Worm (Caenorhabditis elegans) whole organism, L2 larva: Measurements from ENCODE around the gene F13A7.14.

Source experiments
- C34F6.9 ChIP-seq: fragments of 150-350 bp; optimal IDR thresholded peaks from 2 replicates; lab custom pipeline; 2014; ENCODE audit warnings: missing biosample characterization, missing genetic modification characterization
- F13H6.1 ChIP-seq: sonication (generic microtip); optimal IDR thresholded peaks from 2 replicates; lab custom pipeline; 2016; ENCODE audit warnings: missing genetic modification characterization, missing compliant biosample characterization
- R02D3.7 ChIP-seq: fragments of 150-350 bp; optimal IDR thresholded peaks from 2 replicates; lab custom pipeline; 2014; ENCODE audit warnings: missing biosample characterization, missing genetic modification characterization
- Y55F3AM.14 ChIP-seq: fragments of 200-800 bp; sonication (Bioruptor generic); optimal IDR thresholded peaks from 2 replicates; lab custom pipeline; 2018; ENCODE audit warnings: mild to moderate bottlenecking, missing genetic modification characterization, missing compliant biosample characterization
- ZK546.5 ChIP-seq: sonication (generic microtip); optimal IDR thresholded peaks from 2 replicates; lab custom pipeline; 2017; ENCODE audit warnings: missing biosample characterization, missing genetic modification characterization
- alr-1 ChIP-seq: fragments of 150-350 bp; optimal IDR thresholded peaks from 2 replicates; lab custom pipeline; 2014; ENCODE audit warnings: missing biosample characterization, missing genetic modification characterization
- aly-2 ChIP-seq: fragments of 150-350 bp; optimal IDR thresholded peaks from 2 replicates; lab custom pipeline; 2014; ENCODE audit warnings: missing biosample characterization, missing genetic modification characterization
- ama-1 ChIP-seq: fragments of 150-350 bp; optimal IDR thresholded peaks from 2 replicates; lab custom pipeline; 2018; ENCODE audit warnings: inconsistent platforms
- blmp-1 ChIP-seq: sonication (generic microtip); optimal IDR thresholded peaks from 2 replicates; lab custom pipeline; 2017; ENCODE audit warnings: missing genetic modification characterization, mild to moderate bottlenecking, missing compliant biosample characterization, antibody characterized with exemption, moderate library complexity; ENCODE audit not compliant: insufficient read depth
- ceh-16 ChIP-seq: fragments of 150-350 bp; optimal IDR thresholded peaks from 2 replicates; lab custom pipeline; 2014; ENCODE audit warnings: missing biosample characterization, missing genetic modification characterization
- ceh-82 ChIP-seq: fragments of 150-350 bp; optimal IDR thresholded peaks from 2 replicates; lab custom pipeline; 2014; ENCODE audit warnings: missing biosample characterization, missing genetic modification characterization
- crh-2 ChIP-seq: sonication (generic microtip); optimal IDR thresholded peaks from 2 replicates; lab custom pipeline; 2017; ENCODE audit warnings: missing biosample characterization, missing genetic modification characterization
- dmd-4 ChIP-seq: sonication (generic microtip); optimal IDR thresholded peaks from 2 replicates; lab custom pipeline; 2017; ENCODE audit warnings: missing biosample characterization, missing genetic modification characterization
- elt-1 ChIP-seq: fragments of 150-350 bp; optimal IDR thresholded peaks from 2 replicates; lab custom pipeline; 2014; ENCODE audit warnings: missing biosample characterization, missing genetic modification characterization
- elt-3 ChIP-seq: sonication (generic microtip); optimal IDR thresholded peaks from 2 replicates; lab custom pipeline; 2017; ENCODE audit warnings: missing biosample characterization, missing genetic modification characterization
- fos-1 ChIP-seq: fragments of 150-350 bp; optimal IDR thresholded peaks from 2 replicates; lab custom pipeline; 2014; ENCODE audit warnings: missing biosample characterization, missing genetic modification characterization
- gmeb-1 ChIP-seq: fragments of 150-350 bp; optimal IDR thresholded peaks from 2 replicates; lab custom pipeline; 2014; ENCODE audit warnings: missing biosample characterization, missing genetic modification characterization
- lin-11 ChIP-seq: fragments of 150-350 bp; sonication (generic microtip); optimal IDR thresholded peaks from 2 replicates; lab custom pipeline; 2014; ENCODE audit warnings: missing biosample characterization, missing genetic modification characterization, inconsistent platforms, mixed read lengths
- lsy-2 ChIP-seq, 2 experiments: fragments of 150-350 bp in 1 of 2; sonication (generic microtip) in 1 of 2; optimal IDR thresholded peaks; 2 replicates each; lab custom pipeline; 2014 to 2017; ENCODE audit warnings: missing biosample characterization in 2 of 2, missing genetic modification characterization in 2 of 2
- mab-5 ChIP-seq: fragments of 150-350 bp; optimal IDR thresholded peaks from 2 replicates; lab custom pipeline; 2014; ENCODE audit warnings: missing biosample characterization, missing genetic modification characterization
- mbf-1 ChIP-seq: sonication (generic microtip); optimal IDR thresholded peaks from 2 replicates; lab custom pipeline; 2017; ENCODE audit warnings: missing biosample characterization, missing genetic modification characterization
- mdl-1 ChIP-seq, 2 experiments: fragments of 150-350 bp in 1 of 2; sonication (generic microtip) in 1 of 2; optimal IDR thresholded peaks; 2 replicates each; lab custom pipeline; 2017; ENCODE audit warnings: missing biosample characterization in 2 of 2, missing genetic modification characterization in 2 of 2
- nhr-10 ChIP-seq: sonication (generic microtip); optimal IDR thresholded peaks from 2 replicates; lab custom pipeline; 2017; ENCODE audit warnings: missing biosample characterization, missing genetic modification characterization
- nhr-12 ChIP-seq: fragments of 150-350 bp; optimal IDR thresholded peaks from 2 replicates; lab custom pipeline; 2014; ENCODE audit warnings: missing biosample characterization, missing genetic modification characterization
- nhr-129 ChIP-seq: fragments of 150-350 bp; optimal IDR thresholded peaks from 2 replicates; lab custom pipeline; 2014; ENCODE audit warnings: missing biosample characterization, missing genetic modification characterization
- nhr-21 ChIP-seq: fragments of 150-350 bp; optimal IDR thresholded peaks from 2 replicates; lab custom pipeline; 2014; ENCODE audit warnings: missing biosample characterization, missing genetic modification characterization
- nhr-23 ChIP-seq: fragments of 150-350 bp; optimal IDR thresholded peaks from 2 replicates; lab custom pipeline; 2014; ENCODE audit warnings: missing biosample characterization, missing genetic modification reagents, missing genetic modification characterization
- nhr-237 ChIP-seq: fragments of 150-350 bp; optimal IDR thresholded peaks from 2 replicates; lab custom pipeline; 2014; ENCODE audit warnings: missing biosample characterization, missing genetic modification characterization
- nhr-25 ChIP-seq: fragments of 150-350 bp; sonication (generic microtip); optimal IDR thresholded peaks from 3 replicates; lab custom pipeline; 2014; ENCODE audit warnings: missing biosample characterization, missing genetic modification characterization
- nhr-77 ChIP-seq: fragments of 150-350 bp; optimal IDR thresholded peaks from 2 replicates; lab custom pipeline; 2014; ENCODE audit warnings: missing biosample characterization, missing genetic modification characterization
- sem-4 ChIP-seq: fragments of 150-350 bp; optimal IDR thresholded peaks from 2 replicates; lab custom pipeline; 2014; ENCODE audit warnings: missing biosample characterization, missing genetic modification reagents, missing genetic modification characterization
- skn-1 ChIP-seq: sonication (generic microtip); optimal IDR thresholded peaks from 2 replicates; lab custom pipeline; 2017; ENCODE audit warnings: missing biosample characterization, missing genetic modification characterization
- sma-3 ChIP-seq: sonication (generic microtip); optimal IDR thresholded peaks from 2 replicates; lab custom pipeline; 2016; ENCODE audit warnings: missing genetic modification reagents, missing genetic modification characterization, missing compliant biosample characterization
- sma-9 ChIP-seq, 2 experiments: fragments of 150-350 bp in 1 of 2; sonication (generic microtip) in 1 of 2; optimal IDR thresholded peaks; 2 replicates each; lab custom pipeline; 2014 to 2016; ENCODE audit warnings: missing genetic modification characterization in 2 of 2, mild to moderate bottlenecking in 1 of 2, missing biosample characterization in 1 of 2, missing compliant biosample characterization in 1 of 2, missing genetic modification reagents in 1 of 2, moderate library complexity in 1 of 2
- snpc-4 ChIP-seq: fragments of 150-350 bp; optimal IDR thresholded peaks from 2 replicates; lab custom pipeline; 2014; ENCODE audit warnings: missing biosample characterization, missing genetic modification characterization
- unc-39 ChIP-seq: fragments of 150-350 bp; optimal IDR thresholded peaks from 2 replicates; lab custom pipeline; 2014; ENCODE audit warnings: missing biosample characterization, missing genetic modification characterization
- unc-55 ChIP-seq: fragments of 150-350 bp; sonication (generic microtip); optimal IDR thresholded peaks from 3 replicates; lab custom pipeline; 2014; ENCODE audit warnings: missing biosample characterization, missing genetic modification reagents, missing genetic modification characterization
- unc-62 ChIP-seq: fragments of 150-350 bp; optimal IDR thresholded peaks from 2 replicates; lab custom pipeline; 2014; ENCODE audit warnings: missing biosample characterization, missing genetic modification reagents, missing genetic modification characterization
- zag-1 ChIP-seq: fragments of 150-350 bp; optimal IDR thresholded peaks from 2 replicates; lab custom pipeline; 2014; ENCODE audit warnings: missing biosample characterization, missing genetic modification characterization
- ztf-1 ChIP-seq: fragments of 200-800 bp; sonication (Bioruptor generic); conservative IDR thresholded peaks from 2 replicates; pipeline ENCODE4 v1.3.6; 2022; ENCODE audit warnings: missing genetic modification characterization, missing compliant biosample characterization
- ztf-11 ChIP-seq: sonication (generic microtip); optimal IDR thresholded peaks from 2 replicates; lab custom pipeline; 2017; ENCODE audit warnings: missing biosample characterization, missing genetic modification characterization
- ztf-4 ChIP-seq: fragments of 150-350 bp; optimal IDR thresholded peaks from 2 replicates; lab custom pipeline; 2014; ENCODE audit warnings: missing biosample characterization, missing genetic modification characterization

The F13A7.14 gene

DNA sequence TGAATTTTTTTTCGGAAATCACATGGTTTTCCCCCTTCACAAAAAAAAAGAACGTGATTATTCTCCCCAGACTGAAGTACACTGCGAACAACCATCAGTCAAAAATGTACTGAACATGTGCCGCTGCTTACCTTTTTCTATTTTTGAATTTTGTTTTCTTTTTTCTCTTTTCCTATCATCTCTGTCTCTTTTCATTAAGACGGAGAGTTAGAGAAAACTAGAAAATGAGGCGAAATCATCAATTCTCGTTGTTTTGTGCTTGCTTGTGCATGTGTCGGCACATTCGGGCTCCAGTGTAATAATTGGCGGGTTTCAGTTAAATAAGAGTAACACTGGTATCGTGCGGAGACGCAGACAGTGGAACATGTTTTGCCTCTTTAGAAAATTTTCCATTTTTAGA is 49.4 kb upstream of the F13A7.14 start:
- TF ChIP-seq ceh-82 (tag; lab: Kevin White, UChicago) (no peak), Y55F3AM.14 (no peak), C34F6.9 (peak; percentile 59), mdl-1 (tag; optimal IDR thresholded peaks at IDR 0.05; lab: Kevin White, UChicago) (peak in 1 of 2 experiments; percentile 64), dmd-4 (tag; lab: Kevin White, UChicago) (no peak), fos-1 (no peak), nhr-12 (tag; lab: Kevin White, UChicago) (no peak), ceh-16 (tag; lab: Kevin White, UChicago) (no peak), blmp-1 (tag; lab: Kevin White, UChicago) (no peak), nhr-129 (tag; lab: Kevin White, UChicago) (peak; percentile 68), nhr-77 (no peak), nhr-25 (tag; lab: Kevin White, UChicago) (no peak), elt-1 (tag; lab: Kevin White, UChicago) (no peak), elt-3 (tag; lab: Kevin White, UChicago) (no peak), nhr-21 (tag; lab: Kevin White, UChicago) (no peak), lsy-2 (tag; optimal IDR thresholded peaks at IDR 0.05; lab: Kevin White, UChicago) (peak in 1 of 2 experiments; percentile 55), unc-55 (GFP tag; lab: Kevin White, UChicago) (peak; percentile 45), lin-11 (no peak), F13H6.1 (tag; lab: Kevin White, UChicago) (peak; percentile 56), crh-2 (tag; lab: Kevin White, UChicago) (no peak), sma-9 (GFP tag; optimal IDR thresholded peaks at IDR 0.05; lab: Kevin White, UChicago) (peak; percentile 70), sma-9 (tag; optimal IDR thresholded peaks at IDR 0.05; lab: Kevin White, UChicago) (no peak), alr-1 (tag; lab: Kevin White, UChicago) (no peak), aly-2 (tag; lab: Kevin White, UChicago) (no peak), nhr-10 (tag; lab: Kevin White, UChicago) (no peak), unc-62 (GFP tag; lab: Kevin White, UChicago) (no peak), unc-39 (tag; lab: Kevin White, UChicago) (no peak), ztf-4 (tag; lab: Kevin White, UChicago) (no peak), gmeb-1 (tag; lab: Kevin White, UChicago) (peak; percentile 2), skn-1 (tag; lab: Kevin White, UChicago) (peak; percentile 34), sma-3 (GFP tag; lab: Kevin White, UChicago) (no peak), sem-4 (tag; lab: Kevin White, UChicago) (no peak), nhr-237 (no peak), zag-1 (tag; lab: Kevin White, UChicago) (no peak), nhr-23 (tag; lab: Kevin White, UChicago) (no peak), ZK546.5 (tag; lab: Kevin White, UChicago) (no peak), ama-1 (lab: Kevin White, UChicago) (no peak), ztf-1 (GFP tag; lab: Robert Waterston, UW) (no peak), ztf-11 (tag; lab: Kevin White, UChicago) (no peak), snpc-4 (tag; lab: Kevin White, UChicago) (peak; percentile 57), R02D3.7 (tag; lab: Kevin White, UChicago) (no peak), mab-5 (tag; lab: Kevin White, UChicago) (no peak), mbf-1 (tag; lab: Kevin White, UChicago) (no peak)

DNA sequence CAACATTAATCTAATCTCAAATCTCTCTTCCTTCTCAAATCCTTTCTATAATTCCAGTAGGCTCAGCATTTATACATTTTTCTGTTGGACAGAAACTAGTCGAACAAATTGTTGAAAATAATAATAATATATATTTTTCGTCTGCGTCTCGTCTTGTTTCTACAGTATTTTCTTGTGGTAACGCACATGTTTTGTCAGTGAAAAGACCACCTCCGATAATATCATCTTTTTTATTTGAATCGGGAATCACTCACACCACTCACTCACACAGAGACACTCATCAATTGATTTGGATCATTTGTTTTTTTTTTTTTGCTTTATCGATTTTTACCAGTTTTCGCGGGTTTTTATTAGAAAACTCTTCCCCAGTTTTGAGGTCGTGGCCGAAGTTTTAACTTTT is 47.0 kb upstream of the F13A7.14 start:
- no peak for TF ChIP-seq R02D3.7 (tag; lab: Kevin White, UChicago)
- no peak for TF ChIP-seq mbf-1 (tag; lab: Kevin White, UChicago)
- TF ChIP-seq unc-39 (tag; lab: Kevin White, UChicago): no peak
- peak; percentile 3 for TF ChIP-seq nhr-129 (tag; lab: Kevin White, UChicago)
- TF ChIP-seq, all 48 proteins: peak for 1
